Worm (Caenorhabditis elegans) whole organism, L3 larva: Measurements from ENCODE around the gene oac-2.

Experiments
- R02D3.7 ChIP-seq: fragments of 150-350 bp; optimal IDR thresholded peaks from 2 replicates; lab custom pipeline; 2014; ENCODE audit warnings: missing biosample characterization, missing genetic modification characterization
- ZK546.5 ChIP-seq: sonication (generic microtip); optimal IDR thresholded peaks from 2 replicates; lab custom pipeline; 2017; ENCODE audit warnings: missing biosample characterization, missing genetic modification characterization
- ama-1 ChIP-seq: fragments of 150-350 bp; optimal IDR thresholded peaks from 2 replicates; lab custom pipeline; 2018
- ceh-16 ChIP-seq: sonication (generic microtip); optimal IDR thresholded peaks from 2 replicates; lab custom pipeline; 2017; ENCODE audit warnings: missing biosample characterization, missing genetic modification characterization
- ceh-82 ChIP-seq: fragments of 150-350 bp; optimal IDR thresholded peaks from 2 replicates; lab custom pipeline; 2014; ENCODE audit warnings: missing biosample characterization, missing genetic modification characterization
- ceh-9 ChIP-seq: sonication (generic microtip); optimal IDR thresholded peaks from 2 replicates; lab custom pipeline; 2018; ENCODE audit warnings: missing biosample characterization, missing genetic modification characterization
- daf-12 ChIP-seq: fragments of 150-350 bp; optimal IDR thresholded peaks from 2 replicates; lab custom pipeline; 2014; ENCODE audit warnings: missing biosample characterization, missing genetic modification reagents, missing genetic modification characterization
- egl-5 ChIP-seq: fragments of 150-350 bp; optimal IDR thresholded peaks from 2 replicates; lab custom pipeline; 2017; ENCODE audit warnings: missing biosample characterization, missing genetic modification reagents, missing genetic modification characterization, inconsistent platforms
- elt-2 ChIP-seq: sonication (generic microtip); optimal IDR thresholded peaks from 2 replicates; lab custom pipeline; 2016; ENCODE audit warnings: missing genetic modification reagents, mild to moderate bottlenecking, missing genetic modification characterization, missing compliant biosample characterization
- elt-3 ChIP-seq, 3 experiments: fragments of 150-350 bp in 1 of 3; sonication (generic microtip) in 2 of 3; optimal IDR thresholded peaks; 2 replicates in 2 of 3; 4 replicates in 1 of 3; lab custom pipeline; 2014 to 2017; ENCODE audit warnings: missing biosample characterization in 3 of 3, missing genetic modification characterization in 3 of 3
- eor-1 ChIP-seq, 2 experiments: fragments of 150-350 bp; optimal IDR thresholded peaks; 2 replicates each; lab custom pipeline; 2014 to 2018; ENCODE audit warnings: missing biosample characterization in 2 of 2, missing genetic modification characterization in 2 of 2
- fkh-10 ChIP-seq: sonication (generic microtip); optimal IDR thresholded peaks from 2 replicates; lab custom pipeline; 2017; ENCODE audit warnings: missing biosample characterization, missing genetic modification reagents, missing genetic modification characterization
- fkh-2 ChIP-seq: fragments of 150-350 bp; optimal IDR thresholded peaks from 2 replicates; lab custom pipeline; 2014; ENCODE audit warnings: missing biosample characterization, missing genetic modification reagents, missing genetic modification characterization
- fos-1 ChIP-seq: fragments of 150-350 bp; optimal IDR thresholded peaks from 2 replicates; lab custom pipeline; 2014; ENCODE audit warnings: missing biosample characterization, missing genetic modification characterization
- hmg-11 ChIP-seq: sonication (generic microtip); optimal IDR thresholded peaks from 2 replicates; lab custom pipeline; 2016; ENCODE audit warnings: missing genetic modification characterization, missing compliant biosample characterization
- jun-1 ChIP-seq: fragments of 150-350 bp; optimal IDR thresholded peaks from 2 replicates; lab custom pipeline; 2014; ENCODE audit warnings: missing biosample characterization, missing genetic modification reagents, missing genetic modification characterization
- lin-15B ChIP-seq: fragments of 150-350 bp; optimal IDR thresholded peaks from 2 replicates; lab custom pipeline; 2014; ENCODE audit warnings: missing biosample characterization, missing genetic modification characterization
- lin-39 ChIP-seq: fragments of 150-350 bp; optimal IDR thresholded peaks from 2 replicates; lab custom pipeline; 2018; ENCODE audit warnings: missing biosample characterization, missing genetic modification reagents, missing genetic modification characterization
- lsy-12 ChIP-seq: sonication (generic microtip); optimal IDR thresholded peaks from 2 replicates; lab custom pipeline; 2016; ENCODE audit warnings: mild to moderate bottlenecking, missing genetic modification characterization, missing compliant biosample characterization
- mdl-1 ChIP-seq: fragments of 150-350 bp; optimal IDR thresholded peaks from 2 replicates; lab custom pipeline; 2014; ENCODE audit warnings: missing biosample characterization, missing genetic modification characterization
- nfya-1 ChIP-seq: sonication (generic microtip); optimal IDR thresholded peaks from 2 replicates; lab custom pipeline; 2017; ENCODE audit warnings: missing genetic modification characterization, mild to moderate bottlenecking, missing compliant biosample characterization, antibody characterized with exemption, moderate library complexity; ENCODE audit not compliant: insufficient read depth
- nhr-11 ChIP-seq: fragments of 150-350 bp; optimal IDR thresholded peaks from 2 replicates; lab custom pipeline; 2014; ENCODE audit warnings: missing biosample characterization, missing genetic modification characterization
- nhr-12 ChIP-seq: fragments of 150-350 bp; optimal IDR thresholded peaks from 2 replicates; lab custom pipeline; 2014; ENCODE audit warnings: missing biosample characterization, missing genetic modification characterization
- nhr-23 ChIP-seq: fragments of 150-350 bp; optimal IDR thresholded peaks from 2 replicates; lab custom pipeline; 2014; ENCODE audit warnings: missing biosample characterization, missing genetic modification reagents, missing genetic modification characterization
- nhr-237 ChIP-seq: fragments of 150-350 bp; optimal IDR thresholded peaks from 2 replicates; lab custom pipeline; 2014; ENCODE audit warnings: missing biosample characterization, missing genetic modification characterization
- nhr-25 ChIP-seq: sonication (generic microtip); optimal IDR thresholded peaks from 2 replicates; lab custom pipeline; 2017; ENCODE audit warnings: missing biosample characterization, missing genetic modification characterization
- nhr-28 ChIP-seq: fragments of 150-350 bp; optimal IDR thresholded peaks from 2 replicates; lab custom pipeline; 2014; ENCODE audit warnings: missing biosample characterization, missing genetic modification characterization
- nhr-67 ChIP-seq: fragments of 150-350 bp; optimal IDR thresholded peaks from 2 replicates; lab custom pipeline; 2014; ENCODE audit warnings: missing biosample characterization, missing genetic modification characterization
- nhr-76 ChIP-seq: fragments of 150-350 bp; sonication (generic microtip); optimal IDR thresholded peaks from 5 replicates; lab custom pipeline; 2014; ENCODE audit warnings: missing biosample characterization, missing genetic modification characterization
- nhr-77 ChIP-seq: fragments of 150-350 bp; optimal IDR thresholded peaks from 2 replicates; lab custom pipeline; 2014; ENCODE audit warnings: missing biosample characterization, missing genetic modification characterization
- pqm-1 ChIP-seq: fragments of 150-350 bp; optimal IDR thresholded peaks from 2 replicates; lab custom pipeline; 2017; ENCODE audit warnings: missing biosample characterization, missing genetic modification characterization, inconsistent platforms
- sea-2 ChIP-seq: fragments of 150-350 bp; sonication (generic microtip); optimal IDR thresholded peaks from 4 replicates; lab custom pipeline; 2014; ENCODE audit warnings: missing biosample characterization, missing genetic modification reagents, missing genetic modification characterization
- skn-1 ChIP-seq: fragments of 150-350 bp; optimal IDR thresholded peaks from 2 replicates; lab custom pipeline; 2014; ENCODE audit warnings: missing biosample characterization, missing genetic modification characterization
- snpc-4 ChIP-seq: fragments of 150-350 bp; optimal IDR thresholded peaks from 2 replicates; lab custom pipeline; 2014; ENCODE audit warnings: missing biosample characterization, missing genetic modification characterization
- unc-39 ChIP-seq: sonication (generic microtip); optimal IDR thresholded peaks from 4 replicates; lab custom pipeline; 2017; ENCODE audit warnings: missing biosample characterization, missing genetic modification characterization
- unc-62 ChIP-seq: fragments of 150-350 bp; sonication (generic microtip); optimal IDR thresholded peaks from 4 replicates; lab custom pipeline; 2014; ENCODE audit warnings: missing biosample characterization, missing genetic modification reagents, missing genetic modification characterization
- ztf-11 ChIP-seq: fragments of 150-350 bp; optimal IDR thresholded peaks from 2 replicates; lab custom pipeline; 2014; ENCODE audit warnings: missing biosample characterization, missing genetic modification characterization
- ztf-4 ChIP-seq: fragments of 150-350 bp; optimal IDR thresholded peaks from 2 replicates; lab custom pipeline; 2014; ENCODE audit warnings: missing biosample characterization, missing genetic modification characterization

The oac-2 gene

DNA sequence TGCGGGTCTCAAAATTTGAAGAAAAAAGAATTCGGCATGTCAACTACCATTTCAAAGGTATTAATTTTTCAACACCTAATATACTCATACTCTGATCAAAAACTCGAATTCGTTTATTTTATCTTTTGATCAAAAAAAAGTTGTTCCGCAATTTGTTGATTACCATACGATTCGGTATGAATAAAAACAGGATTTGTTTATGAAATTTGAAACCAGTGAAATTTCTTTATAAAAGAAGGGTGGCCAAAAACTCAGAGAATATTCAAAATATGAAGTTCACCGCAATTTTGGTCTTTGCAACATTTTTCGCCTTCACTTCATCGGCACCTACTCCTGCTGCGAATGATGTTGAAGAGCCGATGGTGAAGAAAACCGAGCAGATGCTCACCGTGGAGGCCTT, 27.1 kb upstream of the oac-2 start, which contains the start of the genes C07G3.8 and C07G3.10:
Gene C07G3.8 (minus strand): TSS at position 101 of the 400 bp plus-strand sequence.
Gene C07G3.10 (plus strand): TSS at position 270 of the 400 bp plus-strand sequence.
- no peak for TF ChIP-seq elt-2 (tag; lab: Kevin White, UChicago)
- TF ChIP-seq ceh-82, result no peak
- TF ChIP-seq nhr-67 (tag; lab: Kevin White, UChicago), result no peak
- TF ChIP-seq R02D3.7 (tag; lab: Kevin White, UChicago), result no peak
- no peak for TF ChIP-seq nhr-237
- no peak for TF ChIP-seq nhr-12 (tag; lab: Kevin White, UChicago)
- no peak for TF ChIP-seq ZK546.5 (tag; lab: Kevin White, UChicago)
- TF ChIP-seq mdl-1 (tag; lab: Kevin White, UChicago), result no peak
- no peak for TF ChIP-seq nhr-77 (tag; lab: Kevin White, UChicago)
- TF ChIP-seq lsy-12 (tag; lab: Kevin White, UChicago), result no peak
- no peak for TF ChIP-seq nhr-25 (tag; lab: Kevin White, UChicago)
- no peak for TF ChIP-seq lin-15B
- TF ChIP-seq jun-1 (tag; lab: Kevin White, UChicago), result no peak
- no peak for TF ChIP-seq unc-39 (tag; lab: Kevin White, UChicago)
- no peak for TF ChIP-seq ama-1 (lab: Kevin White, UChicago)
- TF ChIP-seq ceh-9 (tag; lab: Kevin White, UChicago), result no peak
- TF ChIP-seq, all 47 proteins: peak for 0

DNA sequence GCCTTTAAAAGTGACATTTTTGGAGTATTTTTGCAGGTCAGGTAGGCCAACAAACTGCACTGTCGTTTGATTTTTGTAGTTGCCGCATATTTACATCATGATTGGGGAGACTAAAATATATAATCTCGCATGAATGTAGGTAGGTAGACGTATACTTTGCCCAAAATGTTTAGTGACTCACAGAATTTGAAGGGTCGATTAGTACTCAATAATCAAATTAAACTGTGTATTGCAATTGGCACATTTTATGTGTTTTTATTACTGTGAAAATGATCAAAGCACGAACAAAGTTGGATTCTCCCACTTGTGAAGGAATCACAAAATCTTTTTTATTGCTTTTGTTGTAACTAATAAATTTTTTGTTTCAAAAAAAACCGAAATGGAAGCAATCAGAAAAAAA, 22.0 kb upstream of the oac-2 start, which contains the start of gene C07G3.15:
Gene C07G3.15 (minus strand): TSS at position 101 of the 400 bp plus-strand sequence.
- TF ChIP-seq fos-1 (tag; lab: Kevin White, UChicago) (no peak), elt-3 (tag; optimal IDR thresholded peaks at IDR 0.05; lab: Kevin White, UChicago) (no peak), lin-15B (no peak), nhr-11 (tag; lab: Kevin White, UChicago) (no peak)

DNA sequence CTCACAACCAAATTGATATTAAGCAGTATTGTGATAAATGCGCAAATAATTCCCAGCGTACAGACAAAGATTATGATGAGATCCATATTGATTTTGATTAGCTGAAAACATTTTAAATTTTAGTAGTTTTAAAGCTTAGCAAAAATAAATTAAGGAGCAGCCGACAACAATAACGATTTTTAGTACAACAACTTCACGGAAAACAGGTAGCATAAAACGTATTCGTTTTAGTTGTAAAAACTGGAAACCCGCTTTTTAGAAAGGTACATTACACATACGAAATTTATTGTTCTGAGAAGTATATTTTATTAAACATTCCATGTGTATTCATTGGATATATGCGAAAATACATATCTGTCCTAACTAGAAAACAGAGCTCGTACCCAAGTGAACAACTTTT, 15.5 kb upstream of the oac-2 start, which contains the start of gene srbc-36:
Gene srbc-36 (minus strand): TSS at position 101 of the 400 bp plus-strand sequence.
- no peak for TF ChIP-seq pqm-1
- no peak for TF ChIP-seq daf-12 (tag; lab: Kevin White, UChicago)
- no peak for TF ChIP-seq nhr-28 (tag; lab: Kevin White, UChicago)
- TF ChIP-seq lin-39 (tag; lab: Kevin White, UChicago), result no peak
- TF ChIP-seq ztf-11 (tag; lab: Kevin White, UChicago), result no peak
- TF ChIP-seq nhr-237, result no peak
- no peak for TF ChIP-seq nhr-76 (tag; lab: Kevin White, UChicago)
- TF ChIP-seq nhr-25 (tag; lab: Kevin White, UChicago), result no peak
- no peak for TF ChIP-seq ztf-4
- TF ChIP-seq, all 47 proteins: peak for 0

DNA sequence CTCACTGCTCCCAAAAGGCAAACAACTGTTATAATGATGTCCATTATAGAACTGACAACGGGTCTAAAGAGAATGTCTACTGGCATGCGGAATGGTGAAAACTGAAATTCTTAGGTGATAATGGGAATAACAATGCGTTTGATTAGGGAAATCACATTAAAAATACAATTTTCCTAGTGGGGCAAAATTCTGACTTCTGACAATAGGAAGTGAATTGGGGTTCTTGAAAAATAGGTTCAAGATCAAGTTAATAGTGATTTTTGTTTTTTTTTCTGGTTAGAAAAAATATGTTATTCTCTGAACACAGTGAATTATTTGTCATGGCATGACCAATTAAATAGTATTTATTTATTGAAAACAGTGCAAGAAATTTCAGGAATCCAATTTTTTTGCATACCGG, 11.9 kb upstream of the oac-2 start, which contains the start of gene srbc-32:
Gene srbc-32 (minus strand): TSS at position 101 of the 400 bp plus-strand sequence.
- no peak for TF ChIP-seq elt-2 (tag; lab: Kevin White, UChicago)
- TF ChIP-seq ztf-4, result no peak
- no peak for TF ChIP-seq snpc-4 (tag; lab: Kevin White, UChicago)
- no peak for TF ChIP-seq nhr-23 (tag; lab: Kevin White, UChicago)

DNA sequence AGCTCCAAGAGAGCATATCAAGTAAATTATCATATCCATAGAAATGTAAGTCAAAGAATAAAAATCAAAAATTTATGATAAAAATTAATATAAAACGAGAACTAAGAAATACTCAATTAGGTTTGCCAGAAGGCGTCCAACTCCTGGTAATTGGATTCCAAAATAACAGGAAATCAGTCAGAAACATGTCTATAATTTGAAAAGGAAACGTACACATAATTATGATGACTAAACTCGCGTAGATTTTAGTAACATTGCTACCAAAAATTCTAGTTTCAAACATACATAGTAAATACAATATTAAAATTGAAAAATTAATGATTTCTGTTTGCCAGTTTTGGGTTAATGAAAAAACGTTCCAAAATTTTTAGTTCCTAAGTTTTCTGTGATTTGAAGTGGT, 9.8 kb upstream of the oac-2 start, which contains the start of gene srbc-33:
Gene srbc-33 (minus strand): TSS at position 101 of the 400 bp plus-strand sequence.
- TF ChIP-seq ceh-82, result no peak
- TF ChIP-seq unc-39 (tag; lab: Kevin White, UChicago), result no peak
- TF ChIP-seq hmg-11 (tag; lab: Kevin White, UChicago), result no peak
- TF ChIP-seq unc-62, result no peak
- no peak for TF ChIP-seq ceh-16
- no peak for TF ChIP-seq nhr-77 (tag; lab: Kevin White, UChicago)
- TF ChIP-seq nfya-1 (tag; lab: Kevin White, UChicago), result no peak
- no peak for TF ChIP-seq fkh-10 (GFP tag; lab: Kevin White, UChicago)
- TF ChIP-seq eor-1 (tag; optimal IDR thresholded peaks at IDR 0.05; lab: Kevin White, UChicago), result no peak
- no peak for TF ChIP-seq sea-2 (GFP tag; lab: Kevin White, UChicago)
- no peak for TF ChIP-seq snpc-4 (tag; lab: Kevin White, UChicago)
- no peak for TF ChIP-seq fkh-2 (tag; lab: Kevin White, UChicago)
- no peak for TF ChIP-seq egl-5 (tag; lab: Kevin White, UChicago)
- TF ChIP-seq skn-1 (tag; lab: Kevin White, UChicago), result no peak
- no peak for TF ChIP-seq lin-15B
